Worm (Caenorhabditis elegans) whole organism, L4 larva: ENCODE data around the gene vha-4.

Experiments
- R02D3.7 ChIP-seq: fragments of 150-350 bp; sonication (generic microtip); optimal IDR thresholded peaks from 3 replicates; lab custom pipeline; 2014; ENCODE audit warnings: missing biosample characterization, missing genetic modification characterization
- T20F7.1 ChIP-seq: fragments of 200-800 bp; sonication (Bioruptor generic); optimal IDR thresholded peaks from 2 replicates; lab custom pipeline; 2018; ENCODE audit warnings: mild to moderate bottlenecking, missing genetic modification characterization, missing compliant biosample characterization
- ama-1 ChIP-seq: fragments of 150-350 bp; optimal IDR thresholded peaks from 2 replicates; lab custom pipeline; 2014; ENCODE audit warnings: inconsistent platforms, mixed read lengths
- attf-4 ChIP-seq: sonication (generic microtip); optimal IDR thresholded peaks from 3 replicates; lab custom pipeline; 2017; ENCODE audit warnings: missing biosample characterization, missing genetic modification characterization
- fkh-10 ChIP-seq: fragments of 150-350 bp; optimal IDR thresholded peaks from 2 replicates; lab custom pipeline; 2014; ENCODE audit warnings: missing biosample characterization, missing genetic modification reagents, missing genetic modification characterization
- hlh-30 ChIP-seq: sonication (generic microtip); optimal IDR thresholded peaks from 2 replicates; lab custom pipeline; 2017; ENCODE audit warnings: antibody characterized with exemption, mild to moderate bottlenecking, missing genetic modification characterization, missing compliant biosample characterization; ENCODE audit not compliant: insufficient read depth
- lsy-2 ChIP-seq, 2 experiments: fragments of 150-350 bp in 1 of 2; sonication (generic microtip) in 1 of 2; optimal IDR thresholded peaks; 2 replicates each; lab custom pipeline; 2014 to 2017; ENCODE audit warnings: missing biosample characterization in 2 of 2, missing genetic modification characterization in 2 of 2
- nhr-111 ChIP-seq: fragments of 200-800 bp; sonication (Bioruptor generic); optimal IDR thresholded peaks from 2 replicates; lab custom pipeline; 2018; ENCODE audit warnings: mild to moderate bottlenecking, missing genetic modification characterization, missing compliant biosample characterization
- tra-1 ChIP-seq: fragments of 200-800 bp; sonication (Bioruptor generic); IDR thresholded peaks from 2 replicates; pipeline ENCODE4 v1.3.6; 2022; ENCODE audit warnings: missing genetic modification reagents, missing genetic modification characterization, missing compliant biosample characterization
- unc-62 ChIP-seq, 3 experiments: fragments of 150-350 bp in 1 of 3; sonication (generic microtip); optimal IDR thresholded peaks in 2 of 3; peaks in 1 of 3; 1 replicate in 1 of 3; 2 replicates in 2 of 3; lab custom pipeline; 2014 to 2017; ENCODE audit warnings: missing biosample characterization in 3 of 3, missing genetic modification characterization in 3 of 3, missing genetic modification reagents in 3 of 3, missing genotype in 1 of 3

- TF ChIP-seq nhr-111 (no peak), ama-1 (lab: Kevin White, UChicago) (no peak), tra-1 (GFP tag; lab: Robert Waterston, UW) (no peak), T20F7.1 (peak; percentile 20), R02D3.7 (tag; lab: Kevin White, UChicago) (no peak), hlh-30 (tag; lab: Kevin White, UChicago) (no peak), attf-4 (tag; lab: Kevin White, UChicago) (no peak), fkh-10 (GFP tag; lab: Kevin White, UChicago) (no peak), lsy-2 (tag; optimal IDR thresholded peaks at IDR 0.05; lab: Kevin White, UChicago) (peak in 1 of 2 experiments; percentile 8), unc-62 (GFP tag; optimal IDR thresholded peaks at IDR 0.05 in 1 of 2; lab: Kevin White, UChicago) (no peak), unc-62 (tag; optimal IDR thresholded peaks at IDR 0.05; lab: Kevin White, UChicago) (no peak)
These were observed 13.0 kb downstream of the vha-4 start for ce11 chrII:7866081-7866480.
